Fruit fly (Drosophila melanogaster) whole organism, embryonic: ENCODE measurements around the gene CG15912.
A peak's percentile ranks its signal among the peaks of the same experiment; 100 is the strongest.

Experiments
- B-H1 ChIP-seq: fragments of 200-800 bp; sonication (Bioruptor generic); IDR thresholded peaks from 3 replicates; pipeline ENCODE4 v1.3.6; 2022; ENCODE audit warnings: missing biosample characterization, missing genetic modification characterization
- CG10654 ChIP-seq: fragments of 200-800 bp; sonication (Bioruptor generic); optimal IDR thresholded peaks from 2 replicates; lab custom pipeline; 2016; ENCODE audit warnings: missing biosample characterization, missing genetic modification characterization
- CG11504 ChIP-seq: fragments of 200-800 bp; sonication (Bioruptor generic); optimal IDR thresholded peaks from 3 replicates; lab custom pipeline; 2019; ENCODE audit warnings: missing biosample characterization, mild to moderate bottlenecking, missing genetic modification characterization, moderate library complexity
- CG11695 ChIP-seq: fragments of 200-800 bp; sonication (Bioruptor generic); IDR thresholded peaks from 3 replicates; pipeline ENCODE4 v1.3.6; 2022; ENCODE audit warnings: missing biosample characterization, missing genetic modification characterization
- CG12155 ChIP-seq: fragments of 200-800 bp; sonication (Bioruptor generic); optimal IDR thresholded peaks from 3 replicates; lab custom pipeline; 2016; ENCODE audit warnings: missing biosample characterization, missing genetic modification characterization
- CG12299 ChIP-seq: fragments of 200-800 bp; sonication (Bioruptor generic); optimal IDR thresholded peaks from 2 replicates; lab custom pipeline; 2018; ENCODE audit warnings: missing biosample characterization, mild to moderate bottlenecking, missing genetic modification characterization
- CG14965 ChIP-seq: fragments of 200-800 bp; sonication (Bioruptor generic); optimal IDR thresholded peaks from 2 replicates; lab custom pipeline; 2016; ENCODE audit warnings: missing biosample characterization, missing genetic modification characterization, borderline replicate concordance
- CG17568 ChIP-seq: fragments of 200-800 bp; sonication (Bioruptor generic); optimal IDR thresholded peaks from 2 replicates; lab custom pipeline; 2018; ENCODE audit warnings: missing biosample characterization, mild to moderate bottlenecking, missing genetic modification characterization, moderate library complexity
- CG3163 ChIP-seq: fragments of 200-800 bp; sonication (Bioruptor generic); optimal IDR thresholded peaks from 3 replicates; lab custom pipeline; 2016; ENCODE audit warnings: missing biosample characterization, missing genetic modification characterization
- CG32772 ChIP-seq: fragments of 200-800 bp; sonication (Bioruptor generic); IDR thresholded peaks from 2 replicates; pipeline ENCODE4 v1.3.6; 2022; ENCODE audit warnings: missing biosample characterization, missing genetic modification characterization
- CG34422 ChIP-seq: fragments of 200-800 bp; sonication (Bioruptor generic); IDR thresholded peaks from 3 replicates; pipeline ENCODE4 v1.3.6; 2022; ENCODE audit warnings: missing biosample characterization, missing genetic modification characterization
- CG4854 ChIP-seq: fragments of 200-800 bp; sonication (Bioruptor generic); optimal IDR thresholded peaks from 2 replicates; lab custom pipeline; 2016; ENCODE audit warnings: missing biosample characterization, missing genetic modification characterization, inconsistent platforms
- CG6765 ChIP-seq: fragments of 200-800 bp; sonication (Bioruptor generic); optimal IDR thresholded peaks from 3 replicates; lab custom pipeline; 2017; ENCODE audit warnings: missing biosample characterization, mild to moderate bottlenecking, missing genetic modification characterization
- CG7271 ChIP-seq: fragments of 200-800 bp; sonication (Bioruptor generic); optimal IDR thresholded peaks from 2 replicates; lab custom pipeline; 2018; ENCODE audit warnings: missing biosample characterization, mild to moderate bottlenecking, missing genetic modification characterization, moderate library complexity
- CG7556 ChIP-seq: fragments of 200-800 bp; sonication (Bioruptor generic); optimal IDR thresholded peaks from 2 replicates; lab custom pipeline; 2017; ENCODE audit warnings: missing biosample characterization, mild to moderate bottlenecking, missing genetic modification characterization
- CG8359 ChIP-seq: fragments of 200-800 bp; sonication (Bioruptor generic); optimal IDR thresholded peaks from 2 replicates; lab custom pipeline; 2017; ENCODE audit warnings: missing biosample characterization, mild to moderate bottlenecking, missing genetic modification characterization, borderline replicate concordance
- CTCF ChIP-seq: fragments of 200-800 bp; sonication (Bioruptor generic); optimal IDR thresholded peaks from 2 replicates; lab custom pipeline; 2017; ENCODE audit warnings: missing biosample characterization, mild to moderate bottlenecking, missing genetic modification characterization, moderate library complexity
- Dad ChIP-seq: fragments of 200-800 bp; sonication (Bioruptor generic); optimal IDR thresholded peaks from 3 replicates; lab custom pipeline; 2016; ENCODE audit warnings: missing biosample characterization, missing genetic modification characterization
- Dbx ChIP-seq: fragments of 200-800 bp; sonication (Bioruptor generic); IDR thresholded peaks from 3 replicates; pipeline ENCODE4 v1.3.6; 2022; ENCODE audit warnings: missing biosample characterization, missing genetic modification characterization
- Dek ChIP-seq: fragments of 200-800 bp; sonication (Bioruptor generic); optimal IDR thresholded peaks from 3 replicates; lab custom pipeline; 2019; ENCODE audit warnings: missing biosample characterization, mild to moderate bottlenecking, missing genetic modification characterization, moderate library complexity
- Dp ChIP-seq: fragments of 200-800 bp; sonication (Bioruptor generic); optimal IDR thresholded peaks from 2 replicates; lab custom pipeline; 2018; ENCODE audit warnings: missing biosample characterization, mild to moderate bottlenecking, missing genetic modification characterization, moderate library complexity
- Drgx ChIP-seq: fragments of 200-800 bp; sonication (Bioruptor generic); IDR thresholded peaks from 2 replicates; pipeline ENCODE4 v1.3.6; 2022; ENCODE audit warnings: missing biosample characterization, missing genetic modification characterization
- HLH4C ChIP-seq: fragments of 200-800 bp; sonication (Bioruptor generic); IDR thresholded peaks from 3 replicates; pipeline ENCODE4 v1.3.6; 2022; ENCODE audit warnings: missing biosample characterization, missing genetic modification characterization; ENCODE audit not compliant: partially characterized antibody
- Hr51 ChIP-seq, 2 experiments: fragments of 200-800 bp; sonication (Bioruptor generic); optimal IDR thresholded peaks; 2 replicates in 1 of 2; 3 replicates in 1 of 2; lab custom pipeline; 2016 to 2018; ENCODE audit warnings: missing biosample characterization in 2 of 2, missing genetic modification characterization in 2 of 2, mild to moderate bottlenecking in 1 of 2, moderate library complexity in 1 of 2
- NC2α ChIP-seq: fragments of 200-800 bp; sonication (Bioruptor generic); optimal IDR thresholded peaks from 2 replicates; lab custom pipeline; 2016; ENCODE audit warnings: missing biosample characterization, missing genetic modification characterization
- Spps ChIP-seq: fragments of 200-800 bp; sonication (Bioruptor generic); optimal IDR thresholded peaks from 2 replicates; lab custom pipeline; 2018; ENCODE audit warnings: missing biosample characterization, mild to moderate bottlenecking, missing genetic modification characterization
- ac ChIP-seq: fragments of 200-800 bp; sonication (Bioruptor generic); optimal IDR thresholded peaks from 3 replicates; lab custom pipeline; 2017; ENCODE audit warnings: missing biosample characterization, mild to moderate bottlenecking, missing genetic modification characterization
- amos ChIP-seq: fragments of 200-800 bp; sonication (Bioruptor generic); IDR thresholded peaks from 2 replicates; pipeline ENCODE4 v1.3.6; 2022; ENCODE audit warnings: missing biosample characterization, missing genetic modification characterization; ENCODE audit not compliant: partially characterized antibody
- bbx ChIP-seq: fragments of 200-800 bp; sonication (Bioruptor generic); IDR thresholded peaks from 2 replicates; pipeline ENCODE4 v1.3.6; 2022; ENCODE audit warnings: missing biosample characterization, missing genetic modification characterization; ENCODE audit not compliant: partially characterized antibody
- cas ChIP-seq: fragments of 200-800 bp; sonication (Bioruptor generic); IDR thresholded peaks from 2 replicates; pipeline ENCODE4 v1.3.6; 2022; ENCODE audit warnings: missing biosample characterization, missing genetic modification characterization
- cato ChIP-seq: fragments of 200-800 bp; sonication (Bioruptor generic); optimal IDR thresholded peaks from 2 replicates; lab custom pipeline; 2016; ENCODE audit warnings: missing biosample characterization, missing genetic modification characterization, borderline replicate concordance
- chif ChIP-seq, 2 experiments: fragments of 200-800 bp; sonication (Bioruptor generic); optimal IDR thresholded peaks; 3 replicates each; lab custom pipeline; 2016; ENCODE audit warnings: missing biosample characterization in 2 of 2, missing genetic modification characterization in 2 of 2
- crp ChIP-seq, 2 experiments: fragments of 200-800 bp; sonication (Bioruptor generic); optimal IDR thresholded peaks; 2 replicates in 1 of 2; 3 replicates in 1 of 2; lab custom pipeline; 2017; ENCODE audit warnings: missing biosample characterization in 2 of 2, missing genetic modification characterization in 2 of 2, mild to moderate bottlenecking in 1 of 2, moderate library complexity in 1 of 2
- emc ChIP-seq: fragments of 200-800 bp; sonication (Bioruptor generic); optimal IDR thresholded peaks from 2 replicates; lab custom pipeline; 2016; ENCODE audit warnings: missing biosample characterization, missing genetic modification characterization
- eve ChIP-seq, 2 experiments: fragments of >200 bp; optimal IDR thresholded peaks; 2 replicates each; lab custom pipeline; 2017; ENCODE audit warnings: missing biosample characterization in 2 of 2, missing genetic modification characterization in 2 of 2
- fd64A ChIP-seq: fragments of 200-800 bp; sonication (Bioruptor generic); optimal IDR thresholded peaks from 3 replicates; lab custom pipeline; 2018; ENCODE audit warnings: missing biosample characterization, mild to moderate bottlenecking, missing genetic modification characterization
- grau ChIP-seq: fragments of 200-800 bp; optimal IDR thresholded peaks from 3 replicates; lab custom pipeline; 2019; ENCODE audit warnings: missing biosample characterization, mild to moderate bottlenecking, missing genetic modification characterization, moderate library complexity
- grn ChIP-seq: fragments of 200-800 bp; sonication (Bioruptor generic); optimal IDR thresholded peaks from 3 replicates; lab custom pipeline; 2017; ENCODE audit warnings: missing biosample characterization, missing genetic modification characterization
- hth ChIP-seq: fragments of >200 bp; optimal IDR thresholded peaks from 2 replicates; lab custom pipeline; 2017; ENCODE audit warnings: inconsistent platforms
- lilli ChIP-seq: fragments of 200-800 bp; sonication (Bioruptor generic); optimal IDR thresholded peaks from 3 replicates; lab custom pipeline; 2016; ENCODE audit warnings: missing biosample characterization, missing genetic modification characterization
- lov ChIP-seq, 2 experiments: fragments of 200-800 bp in 1 of 2; fragments of >200 bp in 1 of 2; sonication (Bioruptor generic) in 1 of 2; IDR thresholded peaks in 1 of 2; optimal IDR thresholded peaks in 1 of 2; 2 replicates in 1 of 2; 3 replicates in 1 of 2; pipeline versions ENCODE4 v1.3.6 to Lab custom; 2017 to 2022; ENCODE audit warnings: missing biosample characterization in 1 of 2, missing genetic modification characterization in 1 of 2
- pita ChIP-seq: fragments of 200-800 bp; sonication (Bioruptor generic); optimal IDR thresholded peaks from 2 replicates; lab custom pipeline; 2017; ENCODE audit warnings: missing biosample characterization, mild to moderate bottlenecking, missing genetic modification characterization
- pzg ChIP-seq: fragments of 200-800 bp; sonication (Bioruptor generic); optimal IDR thresholded peaks from 3 replicates; lab custom pipeline; 2018; ENCODE audit warnings: missing biosample characterization, mild to moderate bottlenecking, missing genetic modification characterization, moderate library complexity
- sd ChIP-seq: fragments of 200-800 bp; sonication (Bioruptor generic); optimal IDR thresholded peaks from 3 replicates; lab custom pipeline; 2018; ENCODE audit warnings: missing biosample characterization, mild to moderate bottlenecking, missing genetic modification characterization, moderate library complexity
- so ChIP-seq: fragments of 200-800 bp; sonication (Bioruptor generic); IDR thresholded peaks from 3 replicates; pipeline ENCODE4 v1.3.6; 2022; ENCODE audit warnings: missing biosample characterization, missing genetic modification characterization
- tgo ChIP-seq: fragments of 200-800 bp; sonication (Bioruptor generic); IDR thresholded peaks from 3 replicates; pipeline ENCODE4 v1.3.6; 2022; ENCODE audit warnings: missing biosample characterization, missing genetic modification characterization
- toy ChIP-seq: fragments of 200-800 bp; sonication (Bioruptor generic); IDR thresholded peaks from 2 replicates; pipeline ENCODE4 v1.3.6; 2022; ENCODE audit warnings: missing biosample characterization, missing genetic modification characterization
- vnd ChIP-seq: fragments of 200-800 bp; sonication (Bioruptor generic); IDR thresholded peaks from 3 replicates; pipeline ENCODE4 v1.3.6; 2022; ENCODE audit warnings: missing biosample characterization, missing genetic modification characterization; ENCODE audit not compliant: partially characterized antibody
- vvl ChIP-seq: fragments of 200-800 bp; sonication (Bioruptor generic); IDR thresholded peaks from 2 replicates; pipeline ENCODE4 v1.3.6; 2022; ENCODE audit warnings: missing biosample characterization, missing genetic modification characterization
- zen ChIP-seq: fragments of 200-800 bp; sonication (Bioruptor generic); optimal IDR thresholded peaks from 3 replicates; lab custom pipeline; 2018; ENCODE audit warnings: missing biosample characterization, mild to moderate bottlenecking, missing genetic modification characterization, moderate library complexity

Gene CG15912

dm6 chrX:4529909-4530308 lies 19.0 kb upstream of the CG15912 start, which contains the start of gene CG3556 (continued):
- TF ChIP-seq CG4854 (GFP tag; lab: Kevin White, UChicago) (peak; percentile 33), pita (GFP tag; lab: Kevin White, UChicago) (peak; percentile 75), crp (GFP tag; optimal IDR thresholded peaks at IDR 0.05; lab: Kevin White, UChicago) (peak in 1 of 2 experiments; percentile 10), B-H1 (GFP tag; lab: Robert Waterston, UW) (no peak; the same call in 1 of the 3 replicates), cas (GFP tag; lab: Robert Waterston, UW) (0 out of 2 replicates have a peak, but pooled peaks have one; percentile 11), fd64A (no peak), lilli (GFP tag; lab: Kevin White, UChicago) (peak; percentile 36), CTCF (peak; percentile 94), CG8359 (GFP tag; lab: Kevin White, UChicago) (no peak), CG12155 (GFP tag; lab: Kevin White, UChicago) (peak; percentile 4), amos (peak; percentile 55; the same call in 1 of the 2 replicates), CG7556 (no peak), CG11695 (no peak), bbx (peak; percentile 74), Dad (GFP tag; lab: Kevin White, UChicago) (no peak), HLH4C (peak; percentile 70), grn (GFP tag; lab: Kevin White, UChicago) (no peak), chif (GFP tag; optimal IDR thresholded peaks at IDR 0.05; lab: Kevin White, UChicago) (peak in 1 of 2 experiments; percentile 64), vvl (peak; percentile 78), sd (tag; lab: Kevin White, UChicago) (no peak), CG17568 (no peak), ac (GFP tag; lab: Kevin White, UChicago) (no peak), lov (optimal IDR thresholded peaks at IDR 0.05; lab: Kevin White, UChicago) (no peak), lov (GFP tag; IDR thresholded peaks at IDR 0.05; lab: Robert Waterston, UW) (peak; percentile 83; the same call in 2 of the 3 replicates), CG34422 (GFP tag; lab: Robert Waterston, UW) (peak; percentile 30; the same call in 1 of the 3 replicates), tgo (GFP tag; lab: Robert Waterston, UW) (peak; percentile 38; the same call in 1 of the 3 replicates), so (GFP tag; lab: Robert Waterston, UW) (0 out of 3 replicates have a peak, but pooled peaks have one; percentile 30), Spps (tag; lab: Kevin White, UChicago) (no peak), cato (GFP tag; lab: Kevin White, UChicago) (peak; percentile 18), toy (GFP tag; lab: Robert Waterston, UW) (no peak), CG14965 (GFP tag; lab: Kevin White, UChicago) (peak; percentile 99), zen (tag; lab: Kevin White, UChicago) (peak; percentile 31), Dbx (GFP tag; lab: Robert Waterston, UW) (peak; percentile 77), hth (lab: Kevin White, UChicago) (no peak), pzg (GFP tag; lab: Kevin White, UChicago) (peak; percentile 87), grau (no peak), CG10654 (GFP tag; lab: Kevin White, UChicago) (no peak), CG7271 (tag; lab: Kevin White, UChicago) (no peak), CG6765 (GFP tag; lab: Kevin White, UChicago) (no peak), Hr51 (GFP tag; optimal IDR thresholded peaks at IDR 0.05; lab: Kevin White, UChicago) (peak in 1 of 2 experiments; percentile 28), CG32772 (GFP tag; lab: Robert Waterston, UW) (peak; percentile 47; the same call in 1 of the 2 replicates), emc (GFP tag; lab: Kevin White, UChicago) (no peak), Dek (no peak), CG11504 (tag; lab: Kevin White, UChicago) (no peak), vnd (GFP tag; lab: Robert Waterston, UW) (0 out of 3 replicates have a peak, but pooled peaks have one; percentile 34), NC2α (GFP tag; lab: Kevin White, UChicago) (no peak), CG3163 (GFP tag; lab: Kevin White, UChicago) (peak; percentile 37), Dp (GFP tag; lab: Kevin White, UChicago) (peak; percentile 86), Drgx (no peak), CG12299 (tag; lab: Kevin White, UChicago) (no peak), eve (GFP tag; optimal IDR thresholded peaks at IDR 0.05; lab: Kevin White, UChicago) (no peak)
